Fruit fly (Drosophila melanogaster) whole organism, embryonic: ENCODE results near the gene Cad96Cb.
A peak's percentile ranks its signal among the peaks of the same experiment; 100 is the strongest.

Experiments used
- Atf6 ChIP-seq: fragments of 200-800 bp; sonication (Bioruptor generic); IDR thresholded peaks from 2 replicates; pipeline ENCODE4 v1.3.6; 2022; ENCODE audit warnings: missing biosample characterization, missing genetic modification characterization
- CG10147 ChIP-seq: fragments of 200-800 bp; sonication (Bioruptor generic); optimal IDR thresholded peaks from 2 replicates; lab custom pipeline; 2019; ENCODE audit warnings: missing biosample characterization, mild to moderate bottlenecking, missing genetic modification characterization, moderate library complexity
- CG1024 ChIP-seq: fragments of 200-800 bp; sonication (Bioruptor generic); IDR thresholded peaks from 2 replicates; pipeline ENCODE4 v1.3.6; 2022; ENCODE audit warnings: missing biosample characterization, missing genetic modification characterization
- CG10366 ChIP-seq: fragments of 200-800 bp; sonication (Bioruptor generic); IDR thresholded peaks from 2 replicates; pipeline ENCODE4 v1.3.6; 2022; ENCODE audit warnings: missing biosample characterization, missing genetic modification characterization
- CG10543 ChIP-seq: fragments of 200-800 bp; sonication (Bioruptor generic); optimal IDR thresholded peaks from 3 replicates; lab custom pipeline; 2017; ENCODE audit warnings: missing biosample characterization, mild to moderate bottlenecking, missing genetic modification characterization, moderate library complexity
- CG11560 ChIP-seq: fragments of 200-800 bp; sonication (Bioruptor generic); IDR thresholded peaks from 3 replicates; pipeline ENCODE4 v1.3.6; 2022; ENCODE audit warnings: missing biosample characterization, missing genetic modification characterization
- CG12155 ChIP-seq: fragments of 200-800 bp; sonication (Bioruptor generic); optimal IDR thresholded peaks from 3 replicates; lab custom pipeline; 2016; ENCODE audit warnings: missing biosample characterization, missing genetic modification characterization
- CG14965 ChIP-seq: fragments of 200-800 bp; sonication (Bioruptor generic); optimal IDR thresholded peaks from 2 replicates; lab custom pipeline; 2016; ENCODE audit warnings: missing biosample characterization, missing genetic modification characterization, borderline replicate concordance
- CG15011 ChIP-seq: fragments of 200-800 bp; sonication (Bioruptor generic); optimal IDR thresholded peaks from 3 replicates; lab custom pipeline; 2018; ENCODE audit warnings: missing biosample characterization, mild to moderate bottlenecking, missing genetic modification characterization
- CG17186 ChIP-seq: fragments of 200-800 bp; sonication (Bioruptor generic); optimal IDR thresholded peaks from 3 replicates; lab custom pipeline; 2017; ENCODE audit warnings: missing biosample characterization, missing genetic modification reagents, missing genetic modification characterization
- CG17829 ChIP-seq: fragments of 200-800 bp; optimal IDR thresholded peaks from 2 replicates; lab custom pipeline; 2019; ENCODE audit warnings: missing biosample characterization, mild to moderate bottlenecking, missing genetic modification characterization, moderate library complexity
- CG2199 ChIP-seq: fragments of 200-800 bp; sonication (Bioruptor generic); IDR thresholded peaks from 3 replicates; pipeline ENCODE4 v1.3.6; 2022; ENCODE audit warnings: missing biosample characterization, missing genetic modification characterization
- CG2889 ChIP-seq: fragments of 200-800 bp; sonication (Bioruptor generic); IDR thresholded peaks from 3 replicates; pipeline ENCODE4 v1.3.6; 2022; ENCODE audit warnings: missing biosample characterization, missing genetic modification characterization
- CG30431 ChIP-seq: fragments of 200-800 bp; sonication (Bioruptor generic); optimal IDR thresholded peaks from 2 replicates; lab custom pipeline; 2017; ENCODE audit warnings: missing biosample characterization, missing genetic modification characterization
- CG3281 ChIP-seq: fragments of 200-800 bp; sonication (Bioruptor generic); optimal IDR thresholded peaks from 3 replicates; lab custom pipeline; 2017; ENCODE audit warnings: missing biosample characterization, mild to moderate bottlenecking, missing genetic modification characterization
- CG3726 ChIP-seq: fragments of 200-800 bp; sonication (Bioruptor generic); IDR thresholded peaks from 3 replicates; pipeline ENCODE4, ENCODE4 v1.3.6; 2022; ENCODE audit warnings: missing biosample characterization, missing genetic modification characterization
- CG4617 ChIP-seq: fragments of 200-800 bp; sonication (Bioruptor generic); optimal IDR thresholded peaks from 3 replicates; lab custom pipeline; 2016; ENCODE audit warnings: missing biosample characterization, missing genetic modification characterization, borderline replicate concordance
- CG7839 ChIP-seq: fragments of 200-800 bp; sonication (Bioruptor generic); optimal IDR thresholded peaks from 3 replicates; lab custom pipeline; 2018; ENCODE audit warnings: missing biosample characterization, mild to moderate bottlenecking, missing genetic modification characterization, moderate library complexity
- CG8281 ChIP-seq: fragments of 200-800 bp; sonication (Bioruptor generic); optimal IDR thresholded peaks from 2 replicates; lab custom pipeline; 2018; ENCODE audit warnings: missing biosample characterization, mild to moderate bottlenecking, missing genetic modification characterization, moderate library complexity
- CG8359 ChIP-seq: fragments of 200-800 bp; sonication (Bioruptor generic); optimal IDR thresholded peaks from 2 replicates; lab custom pipeline; 2017; ENCODE audit warnings: missing biosample characterization, mild to moderate bottlenecking, missing genetic modification characterization, borderline replicate concordance
- Dll ChIP-seq: fragments of 200-800 bp; sonication (Bioruptor generic); IDR thresholded peaks from 4 replicates; pipeline ENCODE4 v1.3.6; 2022; ENCODE audit warnings: missing biosample characterization, missing genetic modification characterization; ENCODE audit not compliant: partially characterized antibody
- HLH4C ChIP-seq: fragments of 200-800 bp; sonication (Bioruptor generic); IDR thresholded peaks from 3 replicates; pipeline ENCODE4 v1.3.6; 2022; ENCODE audit warnings: missing biosample characterization, missing genetic modification characterization; ENCODE audit not compliant: partially characterized antibody
- Hmr ChIP-seq: fragments of 200-800 bp; sonication (Bioruptor generic); optimal IDR thresholded peaks from 3 replicates; lab custom pipeline; 2017; ENCODE audit warnings: mild to moderate bottlenecking, missing biosample characterization, missing genetic modification reagents, missing genetic modification characterization
- ara ChIP-seq: fragments of 200-800 bp; sonication (Bioruptor generic); IDR thresholded peaks from 2 replicates; pipeline ENCODE4 v1.3.6; 2022; ENCODE audit warnings: missing biosample characterization, missing genetic modification characterization
- az2 ChIP-seq: fragments of 200-800 bp; sonication (Bioruptor generic); optimal IDR thresholded peaks from 3 replicates; lab custom pipeline; 2016; ENCODE audit warnings: missing biosample characterization, missing genetic modification characterization
- bbx ChIP-seq: fragments of 200-800 bp; sonication (Bioruptor generic); IDR thresholded peaks from 2 replicates; pipeline ENCODE4 v1.3.6; 2022; ENCODE audit warnings: missing biosample characterization, missing genetic modification characterization; ENCODE audit not compliant: partially characterized antibody
- bowl ChIP-seq: fragments of 200-800 bp; sonication (Bioruptor generic); IDR thresholded peaks from 2 replicates; pipeline ENCODE4 v1.3.6; 2022; ENCODE audit warnings: missing biosample characterization, missing genetic modification characterization
- bsh ChIP-seq, 2 experiments: fragments of 200-800 bp; sonication (Bioruptor generic); optimal IDR thresholded peaks; 2 replicates each; lab custom pipeline; 2017 to 2018; ENCODE audit warnings: mild to moderate bottlenecking in 2 of 2, missing biosample characterization in 2 of 2, missing genetic modification characterization in 2 of 2, moderate library complexity in 1 of 2
- btn ChIP-seq: fragments of 200-800 bp; sonication (Bioruptor generic); optimal IDR thresholded peaks from 2 replicates; lab custom pipeline; 2016; ENCODE audit warnings: missing biosample characterization, missing genetic modification characterization
- corto ChIP-seq: fragments of 200-800 bp; sonication (Bioruptor generic); optimal IDR thresholded peaks from 2 replicates; lab custom pipeline; 2016; ENCODE audit warnings: missing biosample characterization, mild to moderate bottlenecking, missing genetic modification characterization, moderate library complexity
- dimm ChIP-seq: fragments of 200-800 bp; sonication (Bioruptor generic); IDR thresholded peaks from 2 replicates; pipeline ENCODE4 v1.3.6; 2022; ENCODE audit warnings: missing biosample characterization, missing genetic modification characterization
- dmrt11E ChIP-seq: fragments of 200-800 bp; sonication (Bioruptor generic); optimal IDR thresholded peaks from 3 replicates; lab custom pipeline; 2018; ENCODE audit warnings: missing biosample characterization, mild to moderate bottlenecking, missing genetic modification characterization, moderate library complexity
- eve ChIP-seq, 2 experiments: fragments of >200 bp; optimal IDR thresholded peaks; 2 replicates each; lab custom pipeline; 2017; ENCODE audit warnings: missing biosample characterization in 2 of 2, missing genetic modification characterization in 2 of 2
- gfzf ChIP-seq: fragments of 200-800 bp; sonication (Bioruptor generic); optimal IDR thresholded peaks from 2 replicates; lab custom pipeline; 2016; ENCODE audit warnings: missing biosample characterization, mild to moderate bottlenecking, missing genetic modification characterization, moderate library complexity
- hbn ChIP-seq: fragments of 200-800 bp; sonication (Bioruptor generic); IDR thresholded peaks from 2 replicates; pipeline ENCODE4 v1.3.6; 2022; ENCODE audit warnings: missing biosample characterization, missing genetic modification characterization; ENCODE audit not compliant: partially characterized antibody
- hth ChIP-seq: fragments of >200 bp; optimal IDR thresholded peaks from 2 replicates; lab custom pipeline; 2017; ENCODE audit warnings: inconsistent platforms
- nerfin-1 ChIP-seq: fragments of 200-800 bp; sonication (Bioruptor generic); optimal IDR thresholded peaks from 3 replicates; lab custom pipeline; 2019; ENCODE audit warnings: missing biosample characterization, mild to moderate bottlenecking, missing genetic modification characterization, moderate library complexity
- pho ChIP-seq: fragments of 200-800 bp; sonication (Bioruptor generic); optimal IDR thresholded peaks from 2 replicates; lab custom pipeline; 2016; ENCODE audit warnings: missing biosample characterization, missing genetic modification characterization
- pnt ChIP-seq: fragments of 200-800 bp; sonication (Bioruptor generic); optimal IDR thresholded peaks from 3 replicates; lab custom pipeline; 2016; ENCODE audit warnings: missing biosample characterization, missing genetic modification characterization
- pros ChIP-seq: fragments of 200-800 bp; sonication (Bioruptor generic); optimal IDR thresholded peaks from 3 replicates; lab custom pipeline; 2019; ENCODE audit warnings: missing biosample characterization, mild to moderate bottlenecking, missing genetic modification characterization, moderate library complexity
- pzg ChIP-seq: fragments of 200-800 bp; sonication (Bioruptor generic); optimal IDR thresholded peaks from 3 replicates; lab custom pipeline; 2018; ENCODE audit warnings: missing biosample characterization, mild to moderate bottlenecking, missing genetic modification characterization, moderate library complexity
- rib ChIP-seq: fragments of 200-800 bp; sonication (Bioruptor generic); IDR thresholded peaks from 2 replicates; pipeline ENCODE4 v1.3.6; 2022; ENCODE audit warnings: missing biosample characterization, missing genetic modification characterization
- ro ChIP-seq: fragments of 200-800 bp; sonication (Bioruptor generic); IDR thresholded peaks from 2 replicates; pipeline ENCODE4 v1.3.6; 2022; ENCODE audit warnings: missing biosample characterization, missing genetic modification characterization
- slp2 ChIP-seq: fragments of 200-800 bp; sonication (Bioruptor generic); optimal IDR thresholded peaks from 2 replicates; lab custom pipeline; 2016; ENCODE audit warnings: missing biosample characterization, missing genetic modification characterization
- sna ChIP-seq: fragments of 200-800 bp; sonication (Bioruptor generic); IDR thresholded peaks from 2 replicates; pipeline ENCODE4 v1.3.6; 2022; ENCODE audit warnings: missing biosample characterization, missing genetic modification characterization; ENCODE audit not compliant: partially characterized antibody
- toy ChIP-seq: fragments of 200-800 bp; sonication (Bioruptor generic); IDR thresholded peaks from 2 replicates; pipeline ENCODE4 v1.3.6; 2022; ENCODE audit warnings: missing biosample characterization, missing genetic modification characterization
- unpg ChIP-seq: fragments of 200-800 bp; sonication (Bioruptor generic); optimal IDR thresholded peaks from 3 replicates; lab custom pipeline; 2018; ENCODE audit warnings: missing biosample characterization, mild to moderate bottlenecking, missing genetic modification characterization, moderate library complexity
- vvl ChIP-seq: fragments of 200-800 bp; sonication (Bioruptor generic); IDR thresholded peaks from 2 replicates; pipeline ENCODE4 v1.3.6; 2022; ENCODE audit warnings: missing biosample characterization, missing genetic modification characterization
- zen2 ChIP-seq: fragments of 200-800 bp; sonication (Bioruptor generic); IDR thresholded peaks from 3 replicates; pipeline ENCODE4 v1.3.6; 2022; ENCODE audit warnings: missing biosample characterization, missing genetic modification characterization; ENCODE audit not compliant: partially characterized antibody
- zfh1 ChIP-seq: fragments of 200-800 bp; sonication (Bioruptor generic); IDR thresholded peaks from 3 replicates; pipeline ENCODE4 v1.3.6; 2022; ENCODE audit warnings: missing biosample characterization, missing genetic modification characterization

The Cad96Cb gene

dm6 chr3R:25262322-25262761, 30.2 kb upstream of the Cad96Cb start, which contains the start of the genes Kdsr and CG11858 (continued):
- peak; percentile 7 for TF ChIP-seq CG8281 (tag; lab: Kevin White, UChicago)
- TF ChIP-seq vvl (GFP tag; lab: Robert Waterston, UW): peak; percentile 91
- no peak for TF ChIP-seq toy (GFP tag; lab: Robert Waterston, UW)
- TF ChIP-seq pros (GFP tag; lab: Kevin White, UChicago): no peak
- peak; percentile 67 for TF ChIP-seq Hmr (GFP tag; lab: Kevin White, UChicago)
- no peak for TF ChIP-seq sna (GFP tag; lab: Robert Waterston, UW)
- TF ChIP-seq dmrt11E: peak; percentile 52
- TF ChIP-seq rib (GFP tag; lab: Robert Waterston, UW): peak; percentile 38; the same call in 1 of the 2 replicates
- no peak for TF ChIP-seq bowl
- peak; percentile 57 for TF ChIP-seq pho
- TF ChIP-seq az2 (GFP tag; lab: Kevin White, UChicago): peak; percentile 52
- TF ChIP-seq bsh (GFP tag; optimal IDR thresholded peaks at IDR 0.05; lab: Kevin White, UChicago): peak in 1 of 2 experiments; percentile 68
- TF ChIP-seq pzg (GFP tag; lab: Kevin White, UChicago): peak; percentile 61
- peak; percentile 72 for TF ChIP-seq CG2889 (GFP tag; lab: Robert Waterston, UW)
- TF ChIP-seq HLH4C (GFP tag; lab: Robert Waterston, UW): no peak
- TF ChIP-seq zen2 (GFP tag; lab: Robert Waterston, UW): no peak
- TF ChIP-seq unpg: peak; percentile 72
- peak; percentile 52 for TF ChIP-seq CG10366 (GFP tag; lab: Robert Waterston, UW)
- peak; percentile 63 for TF ChIP-seq CG10147 (GFP tag; lab: Kevin White, UChicago)
- peak; percentile 59 for TF ChIP-seq CG10543 (GFP tag; lab: Kevin White, UChicago)
- peak; percentile 16 for TF ChIP-seq CG8359
- TF ChIP-seq CG30431 (GFP tag; lab: Kevin White, UChicago): no peak
- peak; percentile 64 for TF ChIP-seq CG7839 (tag; lab: Kevin White, UChicago)
- TF ChIP-seq CG3281 (GFP tag; lab: Kevin White, UChicago): peak; percentile 49
- TF ChIP-seq ara (GFP tag; lab: Robert Waterston, UW): peak; percentile 57; the same call in 1 of the 2 replicates
- peak; percentile 92 for TF ChIP-seq CG17186 (GFP tag; lab: Kevin White, UChicago)
- TF ChIP-seq bbx: no peak
- no peak for TF ChIP-seq dimm (GFP tag; lab: Robert Waterston, UW)
- TF ChIP-seq btn (GFP tag; lab: Kevin White, UChicago): no peak
- TF ChIP-seq nerfin-1 (tag; lab: Kevin White, UChicago): peak; percentile 28
- TF ChIP-seq slp2 (GFP tag; lab: Kevin White, UChicago): no peak
- TF ChIP-seq CG15011 (GFP tag; lab: Kevin White, UChicago): no peak
- TF ChIP-seq CG11560 (tag; lab: Robert Waterston, UW): no peak
- peak; percentile 30 for TF ChIP-seq CG4617 (GFP tag; lab: Kevin White, UChicago)
- TF ChIP-seq CG3726 (GFP tag; lab: Robert Waterston, UW): no peak
- TF ChIP-seq hbn (GFP tag; lab: Robert Waterston, UW): peak; percentile 35; the same call in 1 of the 2 replicates
- no peak for TF ChIP-seq CG14965
- TF ChIP-seq CG17829 (tag; lab: Kevin White, UChicago): peak; percentile 56
- no peak for TF ChIP-seq CG2199
- TF ChIP-seq Atf6 (GFP tag; lab: Robert Waterston, UW): peak; percentile 69
- peak; percentile 45; the same call in 1 of the 4 replicates for TF ChIP-seq Dll (GFP tag; lab: Robert Waterston, UW)
- TF ChIP-seq pnt: peak; percentile 21
- no peak for TF ChIP-seq hth
- TF ChIP-seq CG1024 (GFP tag; lab: Robert Waterston, UW): no peak
- TF ChIP-seq CG12155 (GFP tag; lab: Kevin White, UChicago): peak; percentile 54
- no peak for TF ChIP-seq ro (GFP tag; lab: Robert Waterston, UW)
- peak; percentile 77 for TF ChIP-seq zfh1 (GFP tag; lab: Robert Waterston, UW)
- TF ChIP-seq eve (GFP tag; optimal IDR thresholded peaks at IDR 0.05; lab: Kevin White, UChicago): no peak
- peak; percentile 66 for TF ChIP-seq gfzf (GFP tag; lab: Kevin White, UChicago)
- no peak for TF ChIP-seq corto
